Worm (Caenorhabditis elegans): ENCODE measurements around the gene pfd-2.

The pfd-2 gene

DNA sequence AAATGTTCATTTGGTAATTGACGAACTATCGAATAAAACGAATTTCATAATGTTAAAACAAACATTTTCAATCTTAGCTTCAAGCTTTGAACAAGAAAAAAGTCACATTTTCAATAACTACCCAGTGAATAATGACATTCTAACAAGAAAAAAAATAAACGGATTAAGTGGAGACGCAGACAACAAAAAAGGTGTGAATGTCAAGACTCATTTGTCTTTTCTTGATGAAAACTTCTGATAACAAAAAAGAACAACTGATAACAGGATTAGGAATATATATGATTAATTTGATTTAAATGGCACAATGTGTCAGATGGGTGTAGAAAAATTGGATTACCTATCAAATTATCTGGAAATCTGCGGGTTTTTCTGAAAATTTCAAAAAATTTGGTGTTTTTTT lies 37.9 kb upstream of the pfd-2 start:
- TF ChIP-seq hlh-12 (tag; optimal IDR thresholded peaks at IDR 0.05) (no peak), F23B12.7 (tag; optimal IDR thresholded peaks at IDR 0.05; ENCODE audit: insufficient read depth) (no peak), nfya-2 (GFP tag; IDR thresholded peaks at IDR 0.05) (no peak), nhr-80 (tag; optimal IDR thresholded peaks at IDR 0.05) (no peak), sptf-2 (GFP tag; optimal IDR thresholded peaks at IDR 0.05) (no peak), snpc-1.1 (tag; optimal IDR thresholded peaks at IDR 0.05; ENCODE audit: insufficient read depth) (no peak), cebp-1 (GFP tag; IDR thresholded peaks at IDR 0.05) (no peak), cebp-1 (tag; optimal IDR thresholded peaks at IDR 0.05) (no peak), snpc-4 (GFP tag; optimal IDR thresholded peaks at IDR 0.05) (no peak), snpc-4 (tag; optimal IDR thresholded peaks at IDR 0.05) (no peak), ztf-3 (GFP tag; optimal IDR thresholded peaks at IDR 0.05) (no peak), attf-3 (GFP tag; conservative IDR thresholded peaks at IDR 0.05) (no peak), Y67H2A.10 (GFP tag; conservative IDR thresholded peaks at IDR 0.05) (no peak), ztf-22 (GFP tag; optimal IDR thresholded peaks at IDR 0.05) (no peak), rpc-1 (optimal IDR thresholded peaks at IDR 0.05) (no peak), rpc-1 (tag; optimal IDR thresholded peaks at IDR 0.05) (no peak), F57C9.4 (tag; optimal IDR thresholded peaks at IDR 0.05) (no peak), gei-17 (GFP tag; optimal IDR thresholded peaks at IDR 0.05) (no peak), let-607 (tag; optimal IDR thresholded peaks at IDR 0.05) (no peak)

DNA sequence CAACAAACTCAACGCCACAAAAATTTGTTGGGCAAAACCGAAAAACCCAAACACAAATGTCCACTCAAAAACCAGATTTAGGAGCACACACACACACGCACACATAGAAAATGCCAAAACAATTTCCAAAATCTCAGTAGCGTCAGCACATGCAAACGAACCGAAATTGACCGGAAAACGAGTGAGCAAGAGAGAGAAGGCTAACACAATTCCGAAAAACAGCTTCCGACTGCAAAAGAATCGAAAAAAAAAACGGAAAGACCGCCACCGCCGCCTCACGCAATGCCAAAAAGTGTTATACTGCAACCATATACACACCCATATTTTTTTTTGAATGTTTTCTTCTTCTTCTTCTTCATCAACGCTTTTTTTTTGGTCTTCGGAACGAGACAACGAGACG lies 34.7 kb upstream of the pfd-2 start:
- TF ChIP-seq lin-54 (GFP tag; optimal IDR thresholded peaks at IDR 0.05), result no peak
- TF ChIP-seq ceh-100 (GFP tag; IDR thresholded peaks at IDR 0.05), result no peak
- TF ChIP-seq lin-40 (tag; optimal IDR thresholded peaks at IDR 0.05), result no peak
- TF ChIP-seq aptf-3 (GFP tag; IDR thresholded peaks at IDR 0.05), result no peak
- no peak for TF ChIP-seq F33H1.4 (GFP tag; IDR thresholded peaks at IDR 0.05)
- TF ChIP-seq ceh-91 (GFP tag; IDR thresholded peaks at IDR 0.05), result no peak
- no peak for TF ChIP-seq bed-2 (GFP tag; IDR thresholded peaks at IDR 0.05)
- no peak for TF ChIP-seq hrde-1 (tag; optimal IDR thresholded peaks at IDR 0.05; ENCODE audit: borderline replicate concordance)

DNA sequence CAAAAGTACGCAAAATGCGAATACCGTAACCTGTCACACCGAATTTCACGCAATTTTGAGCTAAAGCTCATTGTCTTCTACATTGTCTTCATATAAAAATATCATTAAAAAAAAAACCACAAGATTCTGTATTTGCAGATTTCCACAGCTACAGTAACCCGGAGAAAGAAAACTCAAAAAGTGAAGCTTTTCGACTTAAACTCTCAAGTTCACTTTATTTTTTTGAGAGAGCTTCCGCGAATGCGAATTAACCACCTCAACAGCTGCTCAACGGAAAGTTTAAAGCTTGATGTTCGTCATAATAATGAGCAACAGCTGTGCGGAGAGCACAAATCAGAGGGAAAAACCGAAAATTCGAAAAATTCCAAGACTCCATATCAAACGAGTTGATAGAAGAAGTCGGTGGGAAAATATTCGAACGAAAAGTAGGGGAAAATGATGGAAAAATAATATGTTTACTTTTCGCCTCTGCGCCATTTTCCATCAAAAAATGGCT lies 33.4 kb upstream of the pfd-2 start:
- TF ChIP-seq dox-1 (GFP tag; IDR thresholded peaks at IDR 0.05) (no peak), C06A6.2 (GFP tag; conservative IDR thresholded peaks at IDR 0.05) (no peak), F22D6.2 (tag; optimal IDR thresholded peaks at IDR 0.05) (no peak), sea-2 (GFP tag; IDR thresholded peaks at IDR 0.05) (no peak)

DNA sequence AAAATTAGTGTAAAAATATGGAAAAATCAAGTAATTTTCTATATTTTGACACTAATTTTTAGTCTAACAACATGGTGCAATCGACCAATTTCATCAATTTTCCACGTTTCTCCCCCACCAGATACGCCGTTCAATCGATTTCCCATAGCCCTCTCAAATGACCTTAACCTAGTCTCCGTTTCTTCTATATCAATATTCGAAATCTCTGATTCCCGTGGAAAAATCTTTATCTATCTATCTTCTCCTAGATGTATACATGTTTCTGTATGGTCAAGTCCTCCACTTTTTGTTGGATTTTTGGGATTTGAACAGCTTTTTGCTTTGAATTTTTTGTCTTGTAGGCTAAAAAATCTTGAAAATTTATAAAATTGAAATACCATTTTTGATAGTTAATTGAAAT lies 32.3 kb upstream of the pfd-2 start:
- TF ChIP-seq lin-54 (GFP tag; optimal IDR thresholded peaks at IDR 0.05) (no peak), Y53G8AR.9 (GFP tag; conservative IDR thresholded peaks at IDR 0.05) (no peak), pbrm-1 (GFP tag; IDR thresholded peaks at IDR 0.05) (no peak), dox-1 (GFP tag; IDR thresholded peaks at IDR 0.05) (no peak), lin-26 (GFP tag; IDR thresholded peaks at IDR 0.05) (no peak), F52B5.7 (tag; optimal IDR thresholded peaks at IDR 0.05) (no peak), egl-44 (GFP tag; IDR thresholded peaks at IDR 0.05) (no peak), hmg-20 (GFP tag; IDR thresholded peaks at IDR 0.05) (no peak)
